Fruit fly (Drosophila melanogaster): Measurements from ENCODE around the gene CG15399.
A peak's percentile ranks its signal among the peaks of the same experiment; 100 is the strongest.

The CG15399 gene

DNA sequence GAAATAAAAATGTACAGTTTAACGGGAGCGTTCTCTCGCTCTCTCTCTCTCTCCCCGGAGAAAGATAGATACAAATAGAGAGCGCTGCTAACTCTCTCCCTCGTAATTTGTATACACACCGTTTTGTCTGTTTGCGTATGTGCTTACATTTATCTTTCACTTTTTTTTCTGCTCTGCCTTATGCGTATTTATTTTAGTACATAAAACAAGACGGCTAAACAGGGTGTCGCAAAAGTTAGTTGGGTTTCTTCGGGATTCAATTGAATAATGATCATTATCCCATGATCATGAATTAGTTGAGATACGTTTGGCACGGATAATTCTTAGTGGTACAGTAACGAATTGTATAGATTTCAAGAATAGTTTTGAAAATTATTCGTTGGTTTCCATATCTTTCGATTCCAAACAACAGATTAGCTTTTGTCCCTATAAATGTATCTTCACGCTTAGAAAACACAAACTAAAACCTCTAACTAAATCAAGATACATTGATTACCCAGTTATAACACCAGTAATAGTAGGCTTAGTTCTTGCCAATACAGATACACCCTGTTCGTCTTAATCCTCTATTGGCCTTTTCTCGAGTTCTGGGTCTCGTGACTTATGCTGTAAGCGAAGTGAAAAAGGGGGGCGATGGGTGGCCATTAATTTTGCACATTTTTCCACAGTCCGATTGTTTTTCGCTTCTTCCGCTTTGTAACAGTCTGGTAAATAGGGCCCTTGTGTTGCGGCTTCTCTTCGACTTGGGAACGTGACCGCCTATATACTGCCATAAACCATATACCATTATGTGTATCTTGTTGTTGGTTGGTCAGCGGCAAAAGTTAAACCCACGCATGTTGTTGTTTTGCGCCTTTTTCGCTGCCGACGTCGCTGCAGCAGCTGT, 16.9 kb downstream of the CG15399 start (continued):
- TF ChIP-seq CG1024 (GFP tag; IDR thresholded peaks at IDR 0.05) (no peak), D19B (GFP tag; optimal IDR thresholded peaks at IDR 0.05) (peak; percentile 80), inv (GFP tag; IDR thresholded peaks at IDR 0.05; ENCODE audit: partially characterized antibody) (no peak), CG11695 (GFP tag; IDR thresholded peaks at IDR 0.05) (no peak), ham (GFP tag; IDR thresholded peaks at IDR 0.05) (no peak), chn (GFP tag; optimal IDR thresholded peaks at IDR 0.05) (peak; percentile 49), MESR4 (GFP tag; optimal IDR thresholded peaks at IDR 0.05) (no peak), HLH3B (GFP tag; IDR thresholded peaks at IDR 0.05) (no peak), ewg (GFP tag; optimal IDR thresholded peaks at IDR 0.05) (peak; percentile 46), klu (GFP tag; IDR thresholded peaks at IDR 0.05) (no peak), Ssrp (tag; optimal IDR thresholded peaks at IDR 0.05) (peak; percentile 76), Meics (GFP tag; optimal IDR thresholded peaks at IDR 0.05) (peak; percentile 91), CG6791 (GFP tag; IDR thresholded peaks at IDR 0.05; ENCODE audit: partially characterized antibody) (no peak), jigr1 (GFP tag; IDR thresholded peaks at IDR 0.05) (no peak), sqz (GFP tag; optimal IDR thresholded peaks at IDR 0.05) (peak; percentile 91), run (tag; optimal IDR thresholded peaks at IDR 0.05) (peak; percentile 56), sens (GFP tag) (peak; percentile 94), CG12299 (tag; optimal IDR thresholded peaks at IDR 0.05) (peak; percentile 82), Nf-YB (GFP tag; optimal IDR thresholded peaks at IDR 0.05) (peak; percentile 54), bcd (GFP tag; optimal IDR thresholded peaks at IDR 0.05) (peak; percentile 83), CG32767 (GFP tag; IDR thresholded peaks at IDR 0.05) (no peak), kni (GFP tag; optimal IDR thresholded peaks at IDR 0.05) (peak; percentile 86), CG12942 (GFP tag; optimal IDR thresholded peaks at IDR 0.05) (peak; percentile 43), ci (GFP tag; IDR thresholded peaks at IDR 0.05) (no peak), CG17912 (GFP tag; optimal IDR thresholded peaks at IDR 0.05) (peak; percentile 75), Drgx (GFP tag; IDR thresholded peaks at IDR 0.05) (no peak), peb (GFP tag; IDR thresholded peaks at IDR 0.05) (no peak), Deaf1 (tag; optimal IDR thresholded peaks at IDR 0.05) (peak; percentile 50), fd96Cb (tag; optimal IDR thresholded peaks at IDR 0.05) (peak; percentile 61), caup (GFP tag; optimal IDR thresholded peaks at IDR 0.05; ENCODE audit: severe bottlenecking) (peak; percentile 86), Ada2b (GFP tag; IDR thresholded peaks at IDR 0.05) (no peak), pnt (GFP tag; optimal IDR thresholded peaks at IDR 0.05) (peak; percentile 56), CG10979 (tag; optimal IDR thresholded peaks at IDR 0.05) (peak; percentile 72), CG11085 (GFP tag; IDR thresholded peaks at IDR 0.05) (no peak), CG3407 (GFP tag; optimal IDR thresholded peaks at IDR 0.05) (peak; percentile 84), NfI (GFP tag; optimal IDR thresholded peaks at IDR 0.05) (peak; percentile 85), BEAF-32 (GFP tag; optimal IDR thresholded peaks at IDR 0.05) (no peak), CG8944 (GFP tag; optimal IDR thresholded peaks at IDR 0.05) (peak; percentile 49), CG34376 (GFP tag; optimal IDR thresholded peaks at IDR 0.05) (peak; percentile 78), gro (GFP tag; optimal IDR thresholded peaks at IDR 0.05) (peak; percentile 49), mirr (GFP tag; optimal IDR thresholded peaks at IDR 0.05) (peak; percentile 50), H2.0 (GFP tag; IDR thresholded peaks at IDR 0.05) (no peak), Bdp1 (GFP tag; optimal IDR thresholded peaks at IDR 0.05) (peak; percentile 20), vvl (GFP tag; IDR thresholded peaks at IDR 0.05) (no peak), CG15011 (GFP tag; optimal IDR thresholded peaks at IDR 0.05) (peak; percentile 83), trem (tag; optimal IDR thresholded peaks at IDR 0.05) (peak; percentile 67), p53 (GFP tag; optimal IDR thresholded peaks at IDR 0.05) (peak; percentile 54), eyg (GFP tag; optimal IDR thresholded peaks at IDR 0.05) (peak; percentile 31), eve (GFP tag; optimal IDR thresholded peaks at IDR 0.05) (no peak)

All from whole organism, embryonic.